Worm (Caenorhabditis elegans) whole organism, L1 larva: Measurements from ENCODE around the gene str-55.

ENCODE experiments used
- blmp-1 ChIP-seq: fragments of 150-350 bp; optimal IDR thresholded peaks from 2 replicates; lab custom pipeline; 2014; ENCODE audit warnings: missing biosample characterization, missing genetic modification characterization
- fkh-10 ChIP-seq: sonication (generic microtip); optimal IDR thresholded peaks from 2 replicates; lab custom pipeline; 2017; ENCODE audit warnings: missing biosample characterization, missing genetic modification reagents, missing genetic modification characterization
- lin-13 ChIP-seq: fragments of 150-350 bp; optimal IDR thresholded peaks from 2 replicates; lab custom pipeline; 2014; ENCODE audit warnings: missing biosample characterization, missing genetic modification reagents, missing genetic modification characterization
- nhr-11 ChIP-seq: fragments of 150-350 bp; optimal IDR thresholded peaks from 2 replicates; lab custom pipeline; 2014; ENCODE audit warnings: missing biosample characterization, missing genetic modification characterization
- nhr-237 ChIP-seq: fragments of 150-350 bp; optimal IDR thresholded peaks from 2 replicates; lab custom pipeline; 2014; ENCODE audit warnings: missing biosample characterization, missing genetic modification characterization
- nhr-28 ChIP-seq: fragments of 150-350 bp; optimal IDR thresholded peaks from 2 replicates; lab custom pipeline; 2014; ENCODE audit warnings: missing biosample characterization, missing genetic modification characterization
- pqm-1 ChIP-seq: sonication (generic microtip); optimal IDR thresholded peaks from 3 replicates; lab custom pipeline; 2017; ENCODE audit warnings: missing biosample characterization, missing genetic modification characterization
- rnt-1 ChIP-seq: sonication (generic microtip); optimal IDR thresholded peaks from 2 replicates; lab custom pipeline; 2016; ENCODE audit warnings: mild to moderate bottlenecking, missing genetic modification characterization, moderate library complexity, missing compliant biosample characterization
- unc-62 ChIP-seq: fragments of 150-350 bp; optimal IDR thresholded peaks from 2 replicates; lab custom pipeline; 2014; ENCODE audit warnings: missing biosample characterization, missing genetic modification reagents, missing genetic modification characterization

- TF ChIP-seq nhr-28 (tag; lab: Kevin White, UChicago): no peak
- TF ChIP-seq unc-62 (GFP tag; lab: Kevin White, UChicago): no peak
- no peak for TF ChIP-seq pqm-1
- TF ChIP-seq fkh-10: no peak
- TF ChIP-seq rnt-1 (tag; lab: Kevin White, UChicago): no peak
- no peak for TF ChIP-seq nhr-237 (tag; lab: Kevin White, UChicago)
- TF ChIP-seq nhr-11: no peak
- TF ChIP-seq lin-13 (GFP tag; lab: Kevin White, UChicago): no peak
- TF ChIP-seq blmp-1 (tag; lab: Kevin White, UChicago): no peak
Observed at ce11 chrV:16393728-16394127, 23.2 kb downstream of the str-55 start, which contains the start of gene srd-63.
